Worm (Caenorhabditis elegans) whole organism, L4 larva: ENCODE measurements around the gene nhx-2.
A peak's percentile ranks its signal among the peaks of the same experiment; 100 is the strongest.

Source experiments
- F10B5.3 ChIP-seq: sonication (generic microtip); optimal IDR thresholded peaks from 2 replicates; lab custom pipeline; 2016; ENCODE audit warnings: mild to moderate bottlenecking, missing genetic modification characterization, missing compliant biosample characterization
- F37D6.2 ChIP-seq: sonication (generic microtip); optimal IDR thresholded peaks from 2 replicates; lab custom pipeline; 2016; ENCODE audit warnings: mild to moderate bottlenecking, missing genetic modification characterization, missing compliant biosample characterization
- T20F7.1 ChIP-seq: fragments of 200-800 bp; sonication (Bioruptor generic); optimal IDR thresholded peaks from 2 replicates; lab custom pipeline; 2018; ENCODE audit warnings: mild to moderate bottlenecking, missing genetic modification characterization, missing compliant biosample characterization
- Y105C5A.15 ChIP-seq: fragments of 200-800 bp; sonication (Bioruptor generic); IDR thresholded peaks from 2 replicates; pipeline ENCODE4 v1.3.6; 2022; ENCODE audit warnings: missing genetic modification characterization, missing compliant biosample characterization
- Y5F2A.4 ChIP-seq: fragments of 200-800 bp; sonication (Bioruptor generic); optimal IDR thresholded peaks from 2 replicates; lab custom pipeline; 2018; ENCODE audit warnings: mild to moderate bottlenecking, missing genetic modification characterization, missing compliant biosample characterization
- Y75B8A.6 ChIP-seq: fragments of 200-800 bp; sonication (Bioruptor generic); IDR thresholded peaks from 2 replicates; pipeline ENCODE4 v1.3.6; 2022; ENCODE audit warnings: missing genetic modification reagents, missing genetic modification characterization, missing compliant biosample characterization
- ZK546.5 ChIP-seq, 2 experiments: sonication (generic microtip); optimal IDR thresholded peaks; 2 replicates each; lab custom pipeline; 2017; ENCODE audit warnings: missing biosample characterization in 2 of 2, missing genetic modification characterization in 2 of 2
- aha-1 ChIP-seq: fragments of 150-350 bp; peaks from one replicate; lab custom pipeline; 2014; ENCODE audit warnings: missing biosample characterization, missing genetic modification characterization
- ceh-20 ChIP-seq: fragments of 200-800 bp; sonication (Bioruptor generic); IDR thresholded peaks from 2 replicates; pipeline ENCODE4 v1.3.6; 2022; ENCODE audit warnings: missing genetic modification reagents, missing genetic modification characterization, missing compliant biosample characterization
- ceh-28 ChIP-seq: fragments of 150-350 bp; optimal IDR thresholded peaks from 2 replicates; lab custom pipeline; 2014; ENCODE audit warnings: missing biosample characterization, missing genetic modification reagents, missing genetic modification characterization
- ceh-82 ChIP-seq: sonication (generic microtip); optimal IDR thresholded peaks from 2 replicates; lab custom pipeline; 2017; ENCODE audit warnings: missing biosample characterization, missing genetic modification characterization
- cey-2 ChIP-seq: sonication (generic microtip); optimal IDR thresholded peaks from 3 replicates; lab custom pipeline; 2017; ENCODE audit warnings: missing genetic modification characterization, mild to moderate bottlenecking, missing compliant biosample characterization, antibody characterized with exemption, borderline replicate concordance; ENCODE audit not compliant: insufficient read depth
- daf-16 ChIP-seq, 3 experiments: sonication (generic microtip); optimal IDR thresholded peaks; 2 replicates each; lab custom pipeline; 2016 to 2017; ENCODE audit warnings: missing genetic modification characterization in 3 of 3, missing genetic modification reagents in 3 of 3, mild to moderate bottlenecking in 2 of 3, missing compliant biosample characterization in 2 of 3, missing biosample characterization in 1 of 3, moderate library complexity in 1 of 3
- dmd-6 ChIP-seq: fragments of 200-800 bp; sonication (Bioruptor generic); IDR thresholded peaks from 2 replicates; pipeline ENCODE4 v1.3.6; 2022; ENCODE audit warnings: missing genetic modification reagents, missing genetic modification characterization, missing compliant biosample characterization
- dmd-9 ChIP-seq: fragments of 200-800 bp; sonication (Bioruptor generic); IDR thresholded peaks from 2 replicates; pipeline ENCODE4 v1.3.6; 2022; ENCODE audit warnings: missing genetic modification reagents, missing genetic modification characterization, missing compliant biosample characterization
- duxl-1 ChIP-seq: sonication (generic microtip); optimal IDR thresholded peaks from 2 replicates; lab custom pipeline; 2016; ENCODE audit warnings: mild to moderate bottlenecking, missing genetic modification characterization, moderate library complexity, missing compliant biosample characterization; ENCODE audit not compliant: poor library complexity
- dve-1 ChIP-seq: sonication (generic microtip); optimal IDR thresholded peaks from 2 replicates; lab custom pipeline; 2017; ENCODE audit warnings: antibody characterized with exemption, mild to moderate bottlenecking, missing genetic modification characterization, missing compliant biosample characterization; ENCODE audit not compliant: insufficient read depth
- hlh-11 ChIP-seq: fragments of 200-800 bp; sonication (Bioruptor generic); optimal IDR thresholded peaks from 2 replicates; lab custom pipeline; 2018; ENCODE audit warnings: mild to moderate bottlenecking, missing genetic modification characterization, missing compliant biosample characterization
- hlh-30 ChIP-seq: sonication (generic microtip); optimal IDR thresholded peaks from 2 replicates; lab custom pipeline; 2017; ENCODE audit warnings: antibody characterized with exemption, mild to moderate bottlenecking, missing genetic modification characterization, missing compliant biosample characterization; ENCODE audit not compliant: insufficient read depth
- lim-7 ChIP-seq: fragments of 200-800 bp; sonication (Bioruptor generic); IDR thresholded peaks from 2 replicates; pipeline ENCODE4 v1.3.6; 2022; ENCODE audit warnings: missing genetic modification characterization, missing compliant biosample characterization
- lin-1 ChIP-seq: fragments of 200-800 bp; sonication (Bioruptor generic); IDR thresholded peaks from 2 replicates; pipeline ENCODE4 v1.3.6; 2022; ENCODE audit warnings: missing genetic modification reagents, missing genetic modification characterization, missing compliant biosample characterization
- lin-15B ChIP-seq: fragments of 150-350 bp; sonication (generic microtip); optimal IDR thresholded peaks from 3 replicates; lab custom pipeline; 2014; ENCODE audit warnings: missing biosample characterization, missing genetic modification characterization
- lin-38 ChIP-seq: fragments of 200-800 bp; sonication (Bioruptor generic); IDR thresholded peaks from 2 replicates; pipeline ENCODE4 v1.3.6; 2022; ENCODE audit warnings: missing genetic modification reagents, missing genetic modification characterization, missing compliant biosample characterization
- lsy-2 ChIP-seq, 2 experiments: fragments of 150-350 bp in 1 of 2; sonication (generic microtip) in 1 of 2; optimal IDR thresholded peaks; 2 replicates each; lab custom pipeline; 2014 to 2017; ENCODE audit warnings: missing biosample characterization in 2 of 2, missing genetic modification characterization in 2 of 2
- mdl-1 ChIP-seq, 2 experiments: fragments of 150-350 bp in 1 of 2; sonication (generic microtip) in 1 of 2; optimal IDR thresholded peaks; 2 replicates each; lab custom pipeline; 2014 to 2017; ENCODE audit warnings: missing biosample characterization in 2 of 2, missing genetic modification characterization in 2 of 2
- mes-2 ChIP-seq: sonication (generic microtip); optimal IDR thresholded peaks from 2 replicates; lab custom pipeline; 2016; ENCODE audit warnings: missing genotype, mild to moderate bottlenecking, missing genetic modification characterization, missing compliant biosample characterization; ENCODE audit not compliant: poor library complexity, severe bottlenecking
- mxl-3 ChIP-seq: fragments of 200-800 bp; sonication (Bioruptor generic); optimal IDR thresholded peaks from 2 replicates; lab custom pipeline; 2018; ENCODE audit warnings: mild to moderate bottlenecking, missing genetic modification characterization, missing compliant biosample characterization
- nhr-102 ChIP-seq: sonication (generic microtip); optimal IDR thresholded peaks from 2 replicates; lab custom pipeline; 2016; ENCODE audit warnings: mild to moderate bottlenecking, missing genetic modification characterization, moderate library complexity, missing compliant biosample characterization
- nhr-11 ChIP-seq: fragments of 150-350 bp; optimal IDR thresholded peaks from 2 replicates; lab custom pipeline; 2014; ENCODE audit warnings: missing biosample characterization, missing genetic modification characterization
- nhr-237 ChIP-seq: sonication (generic microtip); optimal IDR thresholded peaks from 2 replicates; lab custom pipeline; 2017; ENCODE audit warnings: missing biosample characterization, missing genetic modification characterization
- nhr-41 ChIP-seq: fragments of 200-800 bp; sonication (Bioruptor generic); IDR thresholded peaks from 2 replicates; pipeline ENCODE4 v1.3.6; 2022; ENCODE audit warnings: missing genetic modification reagents, missing genetic modification characterization, missing compliant biosample characterization
- nhr-76 ChIP-seq: fragments of 150-350 bp; optimal IDR thresholded peaks from 2 replicates; lab custom pipeline; 2014; ENCODE audit warnings: missing biosample characterization, missing genetic modification characterization
- pha-4 ChIP-seq, 2 experiments: fragments of 150-350 bp in 1 of 2; fragments of 200-800 bp in 1 of 2; sonication (Bioruptor generic) in 1 of 2; IDR thresholded peaks in 1 of 2; optimal IDR thresholded peaks in 1 of 2; 2 replicates each; pipeline versions ENCODE4 v1.3.6 to Lab custom; 2014 to 2022; ENCODE audit warnings: missing genetic modification characterization in 2 of 2, missing genetic modification reagents in 2 of 2, missing biosample characterization in 1 of 2, missing compliant biosample characterization in 1 of 2
- php-3 ChIP-seq: fragments of 200-800 bp; sonication (Bioruptor generic); IDR thresholded peaks from 2 replicates; pipeline ENCODE4 v1.3.6; 2022; ENCODE audit warnings: missing genetic modification reagents, missing genetic modification characterization, missing compliant biosample characterization
- pqm-1 ChIP-seq: sonication (generic microtip); optimal IDR thresholded peaks from 2 replicates; lab custom pipeline; 2017; ENCODE audit warnings: missing biosample characterization, missing genetic modification characterization
- saeg-2 ChIP-seq: fragments of 200-800 bp; sonication (Bioruptor generic); IDR thresholded peaks from 2 replicates; pipeline ENCODE4 v1.3.6; 2022; ENCODE audit warnings: missing genetic modification reagents, missing genetic modification characterization, missing compliant biosample characterization
- unc-62 ChIP-seq, 3 experiments: fragments of 150-350 bp in 1 of 3; sonication (generic microtip); optimal IDR thresholded peaks in 2 of 3; peaks in 1 of 3; 1 replicate in 1 of 3; 2 replicates in 2 of 3; lab custom pipeline; 2014 to 2017; ENCODE audit warnings: missing biosample characterization in 3 of 3, missing genetic modification characterization in 3 of 3, missing genetic modification reagents in 3 of 3, missing genotype in 1 of 3
- zfp-3 ChIP-seq: fragments of 200-800 bp; sonication (Bioruptor generic); conservative IDR thresholded peaks from 2 replicates; pipeline ENCODE4 v1.3.6; 2022; ENCODE audit warnings: missing genetic modification reagents, missing genetic modification characterization, missing compliant biosample characterization
- ztf-11 ChIP-seq: fragments of 150-350 bp; optimal IDR thresholded peaks from 2 replicates; lab custom pipeline; 2014; ENCODE audit warnings: missing biosample characterization, missing genetic modification characterization

The nhx-2 gene

ce11 chrII:7705152-7705551 is 11.4 kb upstream of the nhx-2 start, which contains the start of gene B0495.7 (continued):
- TF ChIP-seq F37D6.2 (tag; lab: Kevin White, UChicago) (no peak), nhr-41 (GFP tag; lab: Robert Waterston, UW) (peak; percentile 36; the same call in 1 of the 2 replicates), Y75B8A.6 (GFP tag; lab: Robert Waterston, UW) (no peak), Y105C5A.15 (GFP tag; lab: Robert Waterston, UW) (no peak), ceh-28 (no peak), php-3 (GFP tag; lab: Robert Waterston, UW) (no peak), dmd-9 (GFP tag; lab: Robert Waterston, UW) (no peak), lin-15B (tag; lab: Kevin White, UChicago) (no peak), Y5F2A.4 (GFP tag; lab: Kevin White, UChicago) (no peak), lin-1 (GFP tag; lab: Robert Waterston, UW) (no peak), hlh-11 (tag; lab: Kevin White, UChicago) (peak; percentile 48)

DNA sequence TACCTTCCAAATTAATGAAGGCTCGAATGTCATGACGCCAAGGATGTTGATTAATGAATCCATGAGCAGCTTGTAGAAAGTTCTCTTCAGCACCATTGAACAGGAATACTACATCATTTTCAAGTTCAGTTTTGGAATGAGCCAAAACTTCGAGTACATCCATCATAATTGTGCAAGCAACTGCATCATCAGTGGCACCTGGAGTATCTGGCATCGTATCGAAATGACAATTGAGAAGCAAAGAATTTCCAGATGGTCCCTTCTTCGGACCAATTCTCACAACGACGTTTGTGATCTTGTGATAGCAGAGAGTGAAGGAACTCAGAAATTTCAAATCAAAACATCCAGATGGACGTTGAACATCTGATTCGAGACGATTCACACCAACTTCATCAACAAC is 10.6 kb upstream of the nhx-2 start:
- TF ChIP-seq aha-1 (tag; lab: Kevin White, UChicago) (peak; percentile 94), mdl-1 (tag; optimal IDR thresholded peaks at IDR 0.05; lab: Kevin White, UChicago) (no peak)

- TF ChIP-seq cey-2 (tag; lab: Kevin White, UChicago), result no peak
- TF ChIP-seq lsy-2 (tag; optimal IDR thresholded peaks at IDR 0.05; lab: Kevin White, UChicago), result peak in 1 of 2 experiments; percentile 97
- peak; percentile 61 for TF ChIP-seq mes-2 (tag; lab: Kevin White, UChicago)
- TF ChIP-seq daf-16 (GFP tag; optimal IDR thresholded peaks at IDR 0.05; lab: Kevin White, UChicago), result no peak
- TF ChIP-seq daf-16 (tag; optimal IDR thresholded peaks at IDR 0.05; lab: Kevin White, UChicago), result peak; percentile 5
- no peak for TF ChIP-seq duxl-1 (tag; lab: Kevin White, UChicago)
- peak; percentile 69 for TF ChIP-seq hlh-30
- TF ChIP-seq, all 104 proteins: peak for 4
Observed at ce11 chrII:7699009-7699408, 5.3 kb upstream of the nhx-2 start, which contains the start of the genes moa-2 and cdk-11.1. Gene moa-2 (minus strand): TSS chrII:7699033. Gene cdk-11.1 (plus strand): TSS chrII:7699235.

DNA sequence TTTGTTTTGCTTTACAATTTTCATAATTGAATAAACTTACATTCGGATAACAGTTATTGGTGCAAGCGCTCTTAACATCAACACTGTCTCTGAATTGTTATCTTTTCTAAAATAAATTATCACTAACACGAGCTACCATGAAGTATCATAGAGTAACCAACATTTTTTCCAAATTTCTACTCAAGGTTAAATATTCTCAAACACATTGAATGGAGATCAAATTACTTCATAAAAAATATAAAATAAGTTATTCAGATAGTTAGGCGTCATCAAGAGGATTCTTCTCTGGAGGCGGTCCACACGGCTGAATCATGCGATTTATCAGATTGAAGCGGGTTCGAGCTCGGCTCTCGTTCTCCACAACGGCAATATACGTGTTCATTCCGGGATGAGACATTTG is 4.6 kb upstream of the nhx-2 start, which contains the start of gene B0495.5:
Gene B0495.5 (minus strand): TSS at position 101 of the 400 bp plus-strand sequence.
- TF ChIP-seq lim-7 (GFP tag; lab: Robert Waterston, UW), result no peak
- TF ChIP-seq unc-62 (GFP tag; optimal IDR thresholded peaks at IDR 0.05 in 1 of 2; lab: Kevin White, UChicago), result peak in 1 of 2 experiments; percentile 1
- no peak for TF ChIP-seq unc-62 (tag; optimal IDR thresholded peaks at IDR 0.05; lab: Kevin White, UChicago)

- no peak for TF ChIP-seq F10B5.3 (tag; lab: Kevin White, UChicago)
- TF ChIP-seq nhr-11 (tag; lab: Kevin White, UChicago), result no peak
- peak in 1 of 2 experiments; percentile 95 for TF ChIP-seq unc-62 (GFP tag; optimal IDR thresholded peaks at IDR 0.05 in 1 of 2; lab: Kevin White, UChicago)
- TF ChIP-seq unc-62 (tag; optimal IDR thresholded peaks at IDR 0.05; lab: Kevin White, UChicago), result no peak
- TF ChIP-seq ceh-20 (GFP tag; lab: Robert Waterston, UW), result no peak
- no peak for TF ChIP-seq ztf-11 (tag; lab: Kevin White, UChicago)
- TF ChIP-seq zfp-3 (GFP tag; lab: Robert Waterston, UW), result no peak
Observed at ce11 chrII:7697156-7697555, 3.4 kb upstream of the nhx-2 start.

- no peak for TF ChIP-seq ZK546.5 (tag; optimal IDR thresholded peaks at IDR 0.05; lab: Kevin White, UChicago)
- peak; percentile 92 for TF ChIP-seq dmd-6 (GFP tag; lab: Robert Waterston, UW)
- peak; percentile 88 for TF ChIP-seq mxl-3 (GFP tag; lab: Kevin White, UChicago)
- TF ChIP-seq pha-4 (GFP tag; IDR thresholded peaks at IDR 0.05; lab: Robert Waterston, UW), result no peak
- TF ChIP-seq pha-4 (tag; optimal IDR thresholded peaks at IDR 0.05; lab: Kevin White, UChicago), result no peak
- TF ChIP-seq dve-1 (tag; lab: Kevin White, UChicago), result peak; percentile 76
- TF ChIP-seq saeg-2 (GFP tag; lab: Robert Waterston, UW), result 0 out of 2 replicates have a peak, but pooled peaks have one; percentile 35
- no peak for TF ChIP-seq nhr-237
- TF ChIP-seq pqm-1 (tag; lab: Kevin White, UChicago), result peak; percentile 95
- TF ChIP-seq F37D6.2 (tag; lab: Kevin White, UChicago), result no peak
- TF ChIP-seq nhr-102, result peak; percentile 24
- TF ChIP-seq nhr-76 (tag; lab: Kevin White, UChicago), result no peak
- no peak for TF ChIP-seq ceh-82
- TF ChIP-seq lin-38 (GFP tag; lab: Robert Waterston, UW), result no peak
- peak; percentile 20 for TF ChIP-seq T20F7.1 (GFP tag; lab: Kevin White, UChicago)
- TF ChIP-seq lin-1 (GFP tag; lab: Robert Waterston, UW), result peak; percentile 84
Observed at ce11 chrII:7695636-7696035, 1.9 kb upstream of the nhx-2 start.
